Worm (Caenorhabditis elegans) whole organism, young adult: ENCODE measurements around the gene ints-7.
A peak's percentile ranks its signal among the peaks of the same experiment; 100 is the strongest.

Experiments
- B0261.1 ChIP-seq: sonication (generic microtip); optimal IDR thresholded peaks from 2 replicates; lab custom pipeline; 2016; ENCODE audit warnings: mild to moderate bottlenecking, missing genetic modification characterization, moderate library complexity, missing compliant biosample characterization
- B0336.3 ChIP-seq: fragments of 200-800 bp; sonication (Bioruptor generic); IDR thresholded peaks from 2 replicates; pipeline ENCODE4 v1.3.6; 2022; ENCODE audit warnings: missing genetic modification characterization, missing compliant biosample characterization
- D2030.7 ChIP-seq: fragments of 200-800 bp; sonication (Bioruptor generic); IDR thresholded peaks from 2 replicates; pipeline ENCODE4 v1.3.6; 2022; ENCODE audit warnings: missing genetic modification reagents, missing genetic modification characterization, missing compliant biosample characterization
- F37B4.10 ChIP-seq: fragments of 200-800 bp; sonication (Bioruptor generic); IDR thresholded peaks from 2 replicates; pipeline ENCODE4 v1.3.6; 2022; ENCODE audit warnings: missing genetic modification characterization, missing compliant biosample characterization
- F52B5.7 ChIP-seq: sonication (generic microtip); optimal IDR thresholded peaks from 2 replicates; lab custom pipeline; 2016; ENCODE audit warnings: mild to moderate bottlenecking, missing genetic modification characterization, missing compliant biosample characterization
- F55B11.4 ChIP-seq: sonication (generic microtip); optimal IDR thresholded peaks from 2 replicates; lab custom pipeline; 2016; ENCODE audit warnings: missing compliant biosample characterization, missing genetic modification characterization, borderline replicate concordance; ENCODE audit not compliant: insufficient read depth
- F57A8.1 ChIP-seq: fragments of 200-800 bp; sonication (Bioruptor generic); optimal IDR thresholded peaks from 2 replicates; lab custom pipeline; 2018; ENCODE audit warnings: mild to moderate bottlenecking, missing genetic modification characterization, moderate library complexity, missing compliant biosample characterization
- K11D2.4 ChIP-seq: fragments of 200-800 bp; sonication (Bioruptor generic); IDR thresholded peaks from 2 replicates; pipeline ENCODE4 v1.3.6; 2022; ENCODE audit warnings: missing genetic modification reagents, missing genetic modification characterization, missing compliant biosample characterization
- ZK185.1 ChIP-seq: sonication (generic microtip); optimal IDR thresholded peaks from 2 replicates; lab custom pipeline; 2016; ENCODE audit warnings: mild to moderate bottlenecking, missing genetic modification characterization, missing compliant biosample characterization; ENCODE audit not compliant: poor library complexity, severe bottlenecking
- akir-1 ChIP-seq: fragments of 200-800 bp; sonication (Bioruptor generic); optimal IDR thresholded peaks from 2 replicates; lab custom pipeline; 2018; ENCODE audit warnings: mild to moderate bottlenecking, missing genetic modification characterization, moderate library complexity, missing compliant biosample characterization
- aptf-2 ChIP-seq: fragments of 200-800 bp; sonication (Bioruptor generic); conservative IDR thresholded peaks from 2 replicates; pipeline ENCODE4 v1.3.6; 2022; ENCODE audit warnings: missing genetic modification reagents, missing genetic modification characterization, missing compliant biosample characterization
- aptf-3 ChIP-seq: fragments of 200-800 bp; sonication (Bioruptor generic); IDR thresholded peaks from 2 replicates; pipeline ENCODE4 v1.3.6; 2022; ENCODE audit warnings: missing genetic modification characterization, missing compliant biosample characterization
- athp-1 ChIP-seq: sonication (generic microtip); optimal IDR thresholded peaks from 2 replicates; lab custom pipeline; 2017; ENCODE audit warnings: mild to moderate bottlenecking, missing genetic modification characterization, missing compliant biosample characterization
- bed-1 ChIP-seq: fragments of 200-800 bp; sonication (Bioruptor generic); IDR thresholded peaks from 2 replicates; pipeline ENCODE4 v1.3.6; 2022; ENCODE audit warnings: missing genetic modification reagents, missing genetic modification characterization, missing compliant biosample characterization
- cebp-2 ChIP-seq: fragments of 200-800 bp; sonication (Bioruptor generic); IDR thresholded peaks from 2 replicates; pipeline ENCODE4 v1.3.6; 2022; ENCODE audit warnings: missing genetic modification characterization, missing compliant biosample characterization
- ceh-100 ChIP-seq: fragments of 200-800 bp; sonication (Bioruptor generic); IDR thresholded peaks from 2 replicates; pipeline ENCODE4 v1.3.6; 2022; ENCODE audit warnings: missing genetic modification reagents, missing genetic modification characterization, missing compliant biosample characterization
- die-1 ChIP-seq: sonication (generic microtip); optimal IDR thresholded peaks from 2 replicates; lab custom pipeline; 2016; ENCODE audit warnings: missing genotype, mild to moderate bottlenecking, missing genetic modification characterization, missing compliant biosample characterization
- dpff-1 ChIP-seq: sonication (generic microtip); optimal IDR thresholded peaks from 2 replicates; lab custom pipeline; 2017; ENCODE audit warnings: mild to moderate bottlenecking, missing genetic modification characterization, missing compliant biosample characterization
- efl-1 ChIP-seq: fragments of 150-350 bp; optimal IDR thresholded peaks from 2 replicates; lab custom pipeline; 2014; ENCODE audit warnings: missing biosample characterization, missing genetic modification reagents, missing genetic modification characterization
- ekl-4 ChIP-seq: fragments of 200-800 bp; sonication (Bioruptor generic); IDR thresholded peaks from 2 replicates; pipeline ENCODE4 v1.3.6; 2022; ENCODE audit warnings: missing genetic modification reagents, missing genetic modification characterization, missing compliant biosample characterization
- ets-4 ChIP-seq: fragments of 200-800 bp; sonication (Bioruptor generic); optimal IDR thresholded peaks from 2 replicates; lab custom pipeline; 2018; ENCODE audit warnings: mild to moderate bottlenecking, missing genetic modification characterization, missing compliant biosample characterization
- gei-17 ChIP-seq: fragments of 200-800 bp; sonication (Bioruptor generic); optimal IDR thresholded peaks from 2 replicates; lab custom pipeline; 2018; ENCODE audit warnings: mild to moderate bottlenecking, missing genetic modification characterization, missing compliant biosample characterization
- hlh-26 ChIP-seq: fragments of 200-800 bp; sonication (Bioruptor generic); conservative IDR thresholded peaks from 2 replicates; pipeline ENCODE4 v1.3.6; 2022; ENCODE audit warnings: missing genetic modification reagents, missing genetic modification characterization, missing compliant biosample characterization
- hrde-1 ChIP-seq: sonication (generic microtip); optimal IDR thresholded peaks from 2 replicates; lab custom pipeline; 2016; ENCODE audit warnings: missing genetic modification characterization, mild to moderate bottlenecking, missing compliant biosample characterization, moderate library complexity, missing genotype, missing genetic modification reagents, borderline replicate concordance
- lag-1 ChIP-seq: fragments of 200-800 bp; sonication (Bioruptor generic); IDR thresholded peaks from 2 replicates; pipeline ENCODE4 v1.3.6; 2022; ENCODE audit warnings: missing genetic modification reagents, missing genetic modification characterization, missing compliant biosample characterization
- let-526 ChIP-seq: fragments of 200-800 bp; sonication (Bioruptor generic); IDR thresholded peaks from 2 replicates; pipeline ENCODE4 v1.3.6; 2022; ENCODE audit warnings: missing genetic modification reagents, missing genetic modification characterization, missing compliant biosample characterization
- lin-40 ChIP-seq: sonication (generic microtip); optimal IDR thresholded peaks from 2 replicates; lab custom pipeline; 2016; ENCODE audit warnings: missing genetic modification characterization, mild to moderate bottlenecking, missing compliant biosample characterization, missing genotype, missing genetic modification reagents
- lsl-1 ChIP-seq: fragments of 200-800 bp; sonication (Bioruptor generic); optimal IDR thresholded peaks from 2 replicates; lab custom pipeline; 2018; ENCODE audit warnings: mild to moderate bottlenecking, missing genetic modification characterization, moderate library complexity, missing compliant biosample characterization
- madf-3 ChIP-seq: fragments of 200-800 bp; sonication (Bioruptor generic); IDR thresholded peaks from 2 replicates; pipeline ENCODE4 v1.3.6; 2022; ENCODE audit warnings: missing genetic modification reagents, missing genetic modification characterization, missing compliant biosample characterization
- madf-6 ChIP-seq: fragments of 200-800 bp; sonication (Bioruptor generic); IDR thresholded peaks from 2 replicates; pipeline ENCODE4 v1.3.6; 2022; ENCODE audit warnings: missing genetic modification reagents, missing genetic modification characterization, missing compliant biosample characterization
- mcd-1 ChIP-seq: fragments of 200-800 bp; sonication (Bioruptor generic); IDR thresholded peaks from 2 replicates; pipeline ENCODE4 v1.3.6; 2022; ENCODE audit warnings: missing genetic modification reagents, missing genetic modification characterization, missing compliant biosample characterization
- mes-4 ChIP-seq: sonication (generic microtip); optimal IDR thresholded peaks from 2 replicates; lab custom pipeline; 2016; ENCODE audit warnings: missing genotype, missing genetic modification characterization, missing compliant biosample characterization
- nfya-1 ChIP-seq: sonication (generic microtip); optimal IDR thresholded peaks from 2 replicates; lab custom pipeline; 2017; ENCODE audit warnings: antibody characterized with exemption, missing compliant biosample characterization, missing genetic modification characterization, borderline replicate concordance; ENCODE audit not compliant: insufficient read depth
- nhr-179 ChIP-seq: sonication (generic microtip); optimal IDR thresholded peaks from 2 replicates; lab custom pipeline; 2016; ENCODE audit warnings: mild to moderate bottlenecking, missing genetic modification characterization, missing compliant biosample characterization
- nhr-27 ChIP-seq: fragments of 200-800 bp; sonication (Bioruptor generic); optimal IDR thresholded peaks from 2 replicates; lab custom pipeline; 2018; ENCODE audit warnings: mild to moderate bottlenecking, missing genetic modification characterization, moderate library complexity, missing compliant biosample characterization
- nhr-80 ChIP-seq: sonication (generic microtip); optimal IDR thresholded peaks from 2 replicates; lab custom pipeline; 2016; ENCODE audit warnings: missing genetic modification characterization, missing compliant biosample characterization
- nhr-90 ChIP-seq: sonication (generic microtip); optimal IDR thresholded peaks from 2 replicates; lab custom pipeline; 2016; ENCODE audit warnings: missing genotype, mild to moderate bottlenecking, missing genetic modification characterization, missing compliant biosample characterization
- rec-8 ChIP-seq, 2 experiments: sonication (generic microtip); optimal IDR thresholded peaks; 2 replicates each; lab custom pipeline; 2016; ENCODE audit warnings: mild to moderate bottlenecking in 2 of 2, missing genetic modification characterization in 2 of 2, missing genetic modification reagents in 2 of 2, missing genotype in 2 of 2, missing biosample characterization in 1 of 2, missing compliant biosample characterization in 1 of 2, moderate library complexity in 1 of 2
- repo-1 ChIP-seq: sonication (generic microtip); optimal IDR thresholded peaks from 2 replicates; lab custom pipeline; 2017; ENCODE audit warnings: mild to moderate bottlenecking, missing genetic modification characterization, missing compliant biosample characterization
- snpc-1.1 ChIP-seq: sonication (generic microtip); optimal IDR thresholded peaks from 2 replicates; lab custom pipeline; 2017; ENCODE audit warnings: missing genetic modification characterization, mild to moderate bottlenecking, missing compliant biosample characterization, antibody characterized with exemption, moderate library complexity, missing genotype, missing genetic modification reagents; ENCODE audit not compliant: insufficient read depth
- snpc-1.3 ChIP-seq: sonication (generic microtip); optimal IDR thresholded peaks from 2 replicates; lab custom pipeline; 2017; ENCODE audit warnings: missing genetic modification characterization, mild to moderate bottlenecking, missing compliant biosample characterization, antibody characterized with exemption, moderate library complexity, missing genotype, missing genetic modification reagents; ENCODE audit not compliant: insufficient read depth
- snpc-4 ChIP-seq, 5 experiments: fragments of 150-350 bp in 1 of 5; sonication (generic microtip) in 4 of 5; optimal IDR thresholded peaks; 2 replicates each; lab custom pipeline; 2014 to 2018; ENCODE audit warnings: missing genetic modification characterization in 5 of 5, missing biosample characterization in 3 of 5, antibody characterized with exemption in 2 of 5, mild to moderate bottlenecking in 2 of 5, missing compliant biosample characterization in 2 of 5, missing genotype in 2 of 5, moderate library complexity in 2 of 5, missing genetic modification reagents in 1 of 5
- tbx-9 ChIP-seq: sonication (generic microtip); optimal IDR thresholded peaks from 2 replicates; lab custom pipeline; 2016; ENCODE audit warnings: borderline replicate concordance, missing genetic modification characterization, inconsistent platforms, missing compliant biosample characterization
- zim-3 ChIP-seq: sonication (generic microtip); optimal IDR thresholded peaks from 2 replicates; lab custom pipeline; 2017; ENCODE audit warnings: mild to moderate bottlenecking, missing genetic modification characterization, moderate library complexity, missing compliant biosample characterization
- ztf-26 ChIP-seq: sonication (generic microtip); optimal IDR thresholded peaks from 2 replicates; lab custom pipeline; 2017; ENCODE audit warnings: missing genetic modification characterization, missing compliant biosample characterization
- ztf-3 ChIP-seq: fragments of 200-800 bp; sonication (Bioruptor generic); optimal IDR thresholded peaks from 2 replicates; lab custom pipeline; 2018; ENCODE audit warnings: mild to moderate bottlenecking, missing genetic modification characterization, missing compliant biosample characterization

Gene ints-7

ce11 chrII:11547254-11547687 is 35.4 kb upstream of the ints-7 start, which contains the start of gene F54D5.7 (continued):
- TF ChIP-seq lin-40 (tag; lab: Kevin White, UChicago): peak; percentile 21
- no peak for TF ChIP-seq snpc-4 (GFP tag; optimal IDR thresholded peaks at IDR 0.05; lab: Kevin White, UChicago)
- peak in 3 of 4 experiments; percentile 25 to 64 (median 51) for TF ChIP-seq snpc-4 (tag; optimal IDR thresholded peaks at IDR 0.05; lab: Kevin White, UChicago)
- peak; percentile 44 for TF ChIP-seq ZK185.1 (tag; lab: Kevin White, UChicago)
- no peak for TF ChIP-seq rec-8 (tag; optimal IDR thresholded peaks at IDR 0.05; lab: Kevin White, UChicago)
- TF ChIP-seq B0336.3 (GFP tag; lab: Robert Waterston, UW): peak; percentile 91
- TF ChIP-seq ztf-3 (GFP tag; lab: Kevin White, UChicago): peak; percentile 2
- TF ChIP-seq lsl-1: peak; percentile 40
- TF ChIP-seq aptf-2 (GFP tag; lab: Robert Waterston, UW): 0 out of 2 replicates have a peak, but pooled peaks have one; percentile 29
- TF ChIP-seq ets-4 (GFP tag; lab: Kevin White, UChicago): peak; percentile 96
- peak; percentile 39; the same call in 1 of the 2 replicates for TF ChIP-seq ekl-4 (GFP tag; lab: Robert Waterston, UW)
- TF ChIP-seq ceh-100 (GFP tag; lab: Robert Waterston, UW): peak; percentile 49
- TF ChIP-seq aptf-3 (GFP tag; lab: Robert Waterston, UW): no peak
- TF ChIP-seq lag-1 (GFP tag; lab: Robert Waterston, UW): no peak
- TF ChIP-seq repo-1: peak; percentile 81
- TF ChIP-seq snpc-1.1: no peak
- no peak for TF ChIP-seq nhr-27 (tag; lab: Kevin White, UChicago)
- TF ChIP-seq athp-1: peak; percentile 75
- no peak for TF ChIP-seq akir-1 (GFP tag; lab: Kevin White, UChicago)
- TF ChIP-seq hlh-26: no peak
- peak; percentile 57 for TF ChIP-seq nhr-80
- TF ChIP-seq let-526 (GFP tag; lab: Robert Waterston, UW): 0 out of 2 replicates have a peak, but pooled peaks have one; percentile 17
- peak; percentile 85 for TF ChIP-seq cebp-2 (GFP tag; lab: Robert Waterston, UW)
- no peak for TF ChIP-seq F55B11.4
- no peak for TF ChIP-seq efl-1 (GFP tag; lab: Kevin White, UChicago)
- TF ChIP-seq tbx-9 (tag; lab: Kevin White, UChicago): no peak
- TF ChIP-seq B0261.1: peak; percentile 11
- no peak for TF ChIP-seq F57A8.1 (GFP tag; lab: Kevin White, UChicago)
- peak; percentile 49 for TF ChIP-seq gei-17 (GFP tag; lab: Kevin White, UChicago)
- peak; percentile 50 for TF ChIP-seq die-1 (tag; lab: Kevin White, UChicago)
- TF ChIP-seq F52B5.7 (tag; lab: Kevin White, UChicago): peak; percentile 25
- TF ChIP-seq mes-4: no peak
- TF ChIP-seq snpc-1.3 (tag; lab: Kevin White, UChicago): no peak
- TF ChIP-seq madf-6 (GFP tag; lab: Robert Waterston, UW): peak; percentile 57
- TF ChIP-seq nhr-179 (tag; lab: Kevin White, UChicago): no peak
- peak; percentile 47 for TF ChIP-seq dpff-1 (tag; lab: Kevin White, UChicago)
- TF ChIP-seq zim-3 (tag; lab: Kevin White, UChicago): peak; percentile 34
- TF ChIP-seq hrde-1 (tag; lab: Kevin White, UChicago): no peak
- TF ChIP-seq D2030.7: no peak
- peak; percentile 60; the same call in 1 of the 2 replicates for TF ChIP-seq K11D2.4 (GFP tag; lab: Robert Waterston, UW)
- 0 out of 2 replicates have a peak, but pooled peaks have one; percentile 32 for TF ChIP-seq madf-3
- TF ChIP-seq F37B4.10 (GFP tag; lab: Robert Waterston, UW): no peak
- no peak for TF ChIP-seq nfya-1 (tag; lab: Kevin White, UChicago)
- TF ChIP-seq mcd-1 (GFP tag; lab: Robert Waterston, UW): peak; percentile 75
- 0 out of 2 replicates have a peak, but pooled peaks have one; percentile 39 for TF ChIP-seq bed-1 (GFP tag; lab: Robert Waterston, UW)
- TF ChIP-seq ztf-26 (tag; lab: Kevin White, UChicago): peak; percentile 73
- TF ChIP-seq nhr-90 (tag; lab: Kevin White, UChicago): peak; percentile 34
